Worm (Caenorhabditis elegans): ENCODE data around the gene F26D11.1.

The F26D11.1 gene

ce11 chrV:7946229-7946628 is 35.1 kb upstream of the F26D11.1 start:
- no peak for TF ChIP-seq snpc-3.4 (tag; optimal IDR thresholded peaks at IDR 0.05)
- TF ChIP-seq nhr-90 (tag; optimal IDR thresholded peaks at IDR 0.05) = no peak
- TF ChIP-seq chd-7 (tag; optimal IDR thresholded peaks at IDR 0.05) = no peak
- TF ChIP-seq hlh-26 (GFP tag; conservative IDR thresholded peaks at IDR 0.05) = no peak
- TF ChIP-seq Y53G8AR.9 (GFP tag; conservative IDR thresholded peaks at IDR 0.05) = no peak
- TF ChIP-seq fkh-3 (tag; optimal IDR thresholded peaks at IDR 0.05) = no peak
- TF ChIP-seq ZK185.1 (tag; optimal IDR thresholded peaks at IDR 0.05; ENCODE audit: poor library complexity, severe bottlenecking) = no peak
- TF ChIP-seq snpc-4 (GFP tag; optimal IDR thresholded peaks at IDR 0.05) = no peak
- no peak for TF ChIP-seq snpc-4 (tag; optimal IDR thresholded peaks at IDR 0.05)
- no peak for TF ChIP-seq C17E4.6 (GFP tag; IDR thresholded peaks at IDR 0.05)
- no peak for TF ChIP-seq nfya-2 (GFP tag; IDR thresholded peaks at IDR 0.05)
- TF ChIP-seq cebp-1 (GFP tag; IDR thresholded peaks at IDR 0.05) = no peak
- TF ChIP-seq cebp-1 (tag; optimal IDR thresholded peaks at IDR 0.05) = no peak
- no peak for TF ChIP-seq mes-4 (tag; optimal IDR thresholded peaks at IDR 0.05)
- TF ChIP-seq K12H6.12 (tag; optimal IDR thresholded peaks at IDR 0.05) = no peak

ce11 chrV:7952855-7953254 is 28.5 kb upstream of the F26D11.1 start, which contains the start of gene clec-216:
Gene clec-216, minus strand, starts transcription at chrV:7952955.
- TF ChIP-seq rpc-1 (optimal IDR thresholded peaks at IDR 0.05) = no peak
- no peak for TF ChIP-seq rpc-1 (tag; optimal IDR thresholded peaks at IDR 0.05)
- no peak for TF ChIP-seq lsl-1 (GFP tag; optimal IDR thresholded peaks at IDR 0.05)
- TF ChIP-seq ceh-79 (tag; optimal IDR thresholded peaks at IDR 0.05) = no peak
- TF ChIP-seq zim-3 (tag; optimal IDR thresholded peaks at IDR 0.05) = no peak
- TF ChIP-seq gei-17 (GFP tag; optimal IDR thresholded peaks at IDR 0.05) = no peak
- no peak for TF ChIP-seq Y79H2A.3 (GFP tag; conservative IDR thresholded peaks at IDR 0.05)
- TF ChIP-seq F39B2.1 (GFP tag; IDR thresholded peaks at IDR 0.05) = no peak
- no peak for TF ChIP-seq attf-5 (GFP tag; optimal IDR thresholded peaks at IDR 0.05)
- no peak for TF ChIP-seq hsf-1 (GFP tag; IDR thresholded peaks at IDR 0.05)
- no peak for TF ChIP-seq F55B11.4 (tag; optimal IDR thresholded peaks at IDR 0.05; ENCODE audit: borderline replicate concordance, insufficient read depth)
- no peak for TF ChIP-seq lin-40 (tag; optimal IDR thresholded peaks at IDR 0.05)
- no peak for TF ChIP-seq madf-8 (GFP tag; conservative IDR thresholded peaks at IDR 0.05)
- no peak for TF ChIP-seq hrde-1 (tag; optimal IDR thresholded peaks at IDR 0.05; ENCODE audit: borderline replicate concordance)
- TF ChIP-seq nfyb-1 (GFP tag; IDR thresholded peaks at IDR 0.05) = no peak

ce11 chrV:7954552-7954951 is 26.8 kb upstream of the F26D11.1 start, which contains the start of gene F26D11.13:
Gene F26D11.13, minus strand, starts transcription at chrV:7954652.
- no peak for TF ChIP-seq ZK185.1 (tag; optimal IDR thresholded peaks at IDR 0.05; ENCODE audit: poor library complexity, severe bottlenecking)
- TF ChIP-seq tbp1 (GFP tag; optimal IDR thresholded peaks at IDR 0.05) = no peak
- no peak for TF ChIP-seq C17E4.6 (GFP tag; IDR thresholded peaks at IDR 0.05)
- TF ChIP-seq cebp-1 (GFP tag; IDR thresholded peaks at IDR 0.05) = no peak
- TF ChIP-seq cebp-1 (tag; optimal IDR thresholded peaks at IDR 0.05) = no peak
- no peak for TF ChIP-seq sptf-2 (GFP tag; optimal IDR thresholded peaks at IDR 0.05)
- no peak for TF ChIP-seq egrh-3 (GFP tag; IDR thresholded peaks at IDR 0.05)
- TF ChIP-seq nhr-80 (tag; optimal IDR thresholded peaks at IDR 0.05) = no peak
- no peak for TF ChIP-seq F23B12.7 (tag; optimal IDR thresholded peaks at IDR 0.05; ENCODE audit: insufficient read depth)
- no peak for TF ChIP-seq snpc-4 (GFP tag; optimal IDR thresholded peaks at IDR 0.05)
- no peak for TF ChIP-seq snpc-4 (tag; optimal IDR thresholded peaks at IDR 0.05)
- no peak for TF ChIP-seq aptf-2 (GFP tag; conservative IDR thresholded peaks at IDR 0.05)

Data from whole organism, young adult.